Fruit fly (Drosophila melanogaster) whole organism, embryonic: ENCODE results near the gene CG43131.

Experiments
- CG10431 ChIP-seq: fragments of 200-800 bp; sonication (Bioruptor generic); optimal IDR thresholded peaks from 3 replicates; lab custom pipeline; 2018; ENCODE audit warnings: missing biosample characterization, mild to moderate bottlenecking, missing genetic modification characterization
- CG11456 ChIP-seq: fragments of 200-800 bp; sonication (Bioruptor generic); IDR thresholded peaks from 3 replicates; pipeline ENCODE4 v1.3.6; 2022; ENCODE audit warnings: missing biosample characterization, missing genetic modification characterization
- CG12236 ChIP-seq: fragments of 200-800 bp; sonication (Bioruptor generic); optimal IDR thresholded peaks from 2 replicates; lab custom pipeline; 2016; ENCODE audit warnings: missing biosample characterization, missing genetic modification characterization
- CG1233 ChIP-seq: fragments of 200-800 bp; sonication (Bioruptor generic); optimal IDR thresholded peaks from 4 replicates; lab custom pipeline; 2018; ENCODE audit warnings: missing biosample characterization, mild to moderate bottlenecking, missing genetic modification characterization
- CG17328 ChIP-seq: fragments of 200-800 bp; sonication (Bioruptor generic); IDR thresholded peaks from 2 replicates; pipeline ENCODE4 v1.3.6; 2022; ENCODE audit warnings: missing biosample characterization, missing genetic modification characterization
- CG1792 ChIP-seq: fragments of 200-800 bp; sonication (Bioruptor generic); optimal IDR thresholded peaks from 2 replicates; lab custom pipeline; 2016; ENCODE audit warnings: missing biosample characterization, missing genetic modification characterization
- CG2129 ChIP-seq: fragments of 200-800 bp; sonication (Bioruptor generic); IDR thresholded peaks from 2 replicates; pipeline ENCODE4 v1.3.6; 2022; ENCODE audit warnings: missing biosample characterization, missing genetic modification characterization; ENCODE audit not compliant: partially characterized antibody
- CG30020 ChIP-seq: fragments of 200-800 bp; optimal IDR thresholded peaks from 2 replicates; lab custom pipeline; 2019; ENCODE audit warnings: missing biosample characterization, mild to moderate bottlenecking, missing genetic modification characterization, moderate library complexity
- CG33213 ChIP-seq: fragments of 200-800 bp; sonication (Bioruptor generic); optimal IDR thresholded peaks from 3 replicates; lab custom pipeline; 2016; ENCODE audit warnings: missing biosample characterization, missing genetic modification characterization
- CG43689 ChIP-seq: fragments of 200-800 bp; sonication (Bioruptor generic); IDR thresholded peaks from 2 replicates; pipeline ENCODE4 v1.3.6; 2022; ENCODE audit warnings: missing biosample characterization, missing genetic modification characterization
- CG6813 ChIP-seq: fragments of 200-800 bp; sonication (Bioruptor generic); optimal IDR thresholded peaks from 2 replicates; lab custom pipeline; 2017; ENCODE audit warnings: missing biosample characterization, missing genetic modification characterization, mild to moderate bottlenecking, moderate library complexity, missing genetic modification reagents
- CG7745 ChIP-seq: fragments of 200-800 bp; sonication (Bioruptor generic); optimal IDR thresholded peaks from 2 replicates; lab custom pipeline; 2018; ENCODE audit warnings: missing biosample characterization, mild to moderate bottlenecking, missing genetic modification characterization, moderate library complexity
- CG7963 ChIP-seq: fragments of 200-800 bp; sonication (Bioruptor generic); IDR thresholded peaks from 3 replicates; pipeline ENCODE4 v1.3.6; 2022; ENCODE audit warnings: missing biosample characterization, missing genetic modification characterization; ENCODE audit not compliant: partially characterized antibody
- CG9876 ChIP-seq: fragments of 200-800 bp; sonication (Bioruptor generic); optimal IDR thresholded peaks from 2 replicates; lab custom pipeline; 2016; ENCODE audit warnings: missing biosample characterization, missing genetic modification characterization
- CHES-1-like ChIP-seq: fragments of 200-800 bp; sonication (Bioruptor generic); optimal IDR thresholded peaks from 2 replicates; lab custom pipeline; 2016; ENCODE audit warnings: missing biosample characterization, missing genetic modification characterization
- Gsc ChIP-seq: fragments of 200-800 bp; sonication (Bioruptor generic); IDR thresholded peaks from 2 replicates; pipeline ENCODE4 v1.3.6; 2022; ENCODE audit warnings: missing biosample characterization, missing genetic modification characterization
- Gug ChIP-seq: fragments of 200-800 bp; sonication (Bioruptor generic); IDR thresholded peaks from 4 replicates; pipeline ENCODE4 v1.3.6; 2022; ENCODE audit warnings: missing biosample characterization, missing genetic modification characterization
- H2.0 ChIP-seq: fragments of 200-800 bp; sonication (Bioruptor generic); IDR thresholded peaks from 2 replicates; pipeline ENCODE4 v1.3.6; 2022; ENCODE audit warnings: missing biosample characterization, missing genetic modification characterization
- Hey ChIP-seq: fragments of 200-800 bp; sonication (Bioruptor generic); optimal IDR thresholded peaks from 3 replicates; lab custom pipeline; 2018; ENCODE audit warnings: missing biosample characterization, mild to moderate bottlenecking, missing genetic modification characterization
- Hmx ChIP-seq: fragments of 200-800 bp; sonication (Bioruptor generic); optimal IDR thresholded peaks from 2 replicates; lab custom pipeline; 2016; ENCODE audit warnings: missing biosample characterization, missing genetic modification characterization
- Hr39 ChIP-seq: fragments of >200 bp; optimal IDR thresholded peaks from 2 replicates; lab custom pipeline; 2017
- Lim3 ChIP-seq: fragments of 200-800 bp; sonication (Bioruptor generic); IDR thresholded peaks from 2 replicates; pipeline ENCODE4 v1.3.6; 2022; ENCODE audit warnings: missing biosample characterization, missing genetic modification characterization
- MBD-R2 ChIP-seq: fragments of 200-800 bp; sonication (Bioruptor generic); IDR thresholded peaks from 2 replicates; pipeline ENCODE4 v1.3.6; 2022; ENCODE audit warnings: missing biosample characterization, missing genetic modification characterization
- MESR4 ChIP-seq: fragments of 200-800 bp; sonication (Bioruptor generic); optimal IDR thresholded peaks from 2 replicates; lab custom pipeline; 2018; ENCODE audit warnings: missing biosample characterization, mild to moderate bottlenecking, missing genetic modification characterization, moderate library complexity
- Mes4 ChIP-seq: fragments of 200-800 bp; sonication (Bioruptor generic); optimal IDR thresholded peaks from 2 replicates; lab custom pipeline; 2016; ENCODE audit warnings: missing biosample characterization, missing genetic modification characterization
- NFAT ChIP-seq: fragments of 200-800 bp; sonication (Bioruptor generic); IDR thresholded peaks from 2 replicates; pipeline ENCODE4 v1.3.6; 2022; ENCODE audit warnings: missing biosample characterization, missing genetic modification characterization
- Nf-YA ChIP-seq: fragments of 200-800 bp; sonication (Bioruptor generic); IDR thresholded peaks from 2 replicates; pipeline ENCODE4 v1.3.6; 2022; ENCODE audit warnings: missing biosample characterization, missing genetic modification characterization
- Ptx1 ChIP-seq: fragments of 200-800 bp; sonication (Bioruptor generic); IDR thresholded peaks from 2 replicates; pipeline ENCODE4 v1.3.6; 2022; ENCODE audit warnings: missing biosample characterization, missing genetic modification characterization
- Sox102F ChIP-seq: fragments of 200-800 bp; sonication (Bioruptor generic); optimal IDR thresholded peaks from 2 replicates; lab custom pipeline; 2018; ENCODE audit warnings: missing biosample characterization, mild to moderate bottlenecking, missing genetic modification characterization, moderate library complexity
- Spps ChIP-seq: fragments of 200-800 bp; sonication (Bioruptor generic); optimal IDR thresholded peaks from 2 replicates; lab custom pipeline; 2018; ENCODE audit warnings: missing biosample characterization, mild to moderate bottlenecking, missing genetic modification characterization
- Sry-β ChIP-seq: fragments of 200-800 bp; sonication (Bioruptor generic); optimal IDR thresholded peaks from 2 replicates; lab custom pipeline; 2018; ENCODE audit warnings: missing biosample characterization, mild to moderate bottlenecking, missing genetic modification characterization, moderate library complexity
- Ssrp ChIP-seq: fragments of 200-800 bp; sonication (Bioruptor generic); optimal IDR thresholded peaks from 2 replicates; lab custom pipeline; 2018; ENCODE audit warnings: missing biosample characterization, mild to moderate bottlenecking, missing genetic modification characterization, moderate library complexity
- Usf ChIP-seq: fragments of 200-800 bp; sonication (Bioruptor generic); optimal IDR thresholded peaks from 2 replicates; lab custom pipeline; 2017; ENCODE audit warnings: missing genotype, missing biosample characterization, missing genetic modification characterization
- ara ChIP-seq: fragments of 200-800 bp; sonication (Bioruptor generic); IDR thresholded peaks from 2 replicates; pipeline ENCODE4 v1.3.6; 2022; ENCODE audit warnings: missing biosample characterization, missing genetic modification characterization
- cad ChIP-seq: fragments of >200 bp; optimal IDR thresholded peaks from 2 replicates; lab custom pipeline; 2017; ENCODE audit warnings: missing biosample characterization, missing genetic modification characterization
- chn ChIP-seq: fragments of 200-800 bp; sonication (Bioruptor generic); optimal IDR thresholded peaks from 2 replicates; lab custom pipeline; 2016; ENCODE audit warnings: missing biosample characterization, missing genetic modification characterization
- fu2 ChIP-seq: fragments of 200-800 bp; sonication (Bioruptor generic); optimal IDR thresholded peaks from 2 replicates; lab custom pipeline; 2016; ENCODE audit warnings: missing biosample characterization, missing genetic modification characterization
- gem ChIP-seq: fragments of 200-800 bp; sonication (Bioruptor generic); optimal IDR thresholded peaks from 2 replicates; lab custom pipeline; 2019; ENCODE audit warnings: missing biosample characterization, mild to moderate bottlenecking, missing genetic modification characterization, moderate library complexity
- gfzf ChIP-seq: fragments of 200-800 bp; sonication (Bioruptor generic); optimal IDR thresholded peaks from 2 replicates; lab custom pipeline; 2016; ENCODE audit warnings: missing biosample characterization, mild to moderate bottlenecking, missing genetic modification characterization, moderate library complexity
- gsb-n ChIP-seq: fragments of 200-800 bp; sonication (Bioruptor generic); optimal IDR thresholded peaks from 3 replicates; lab custom pipeline; 2018; ENCODE audit warnings: missing biosample characterization, mild to moderate bottlenecking, missing genetic modification characterization
- gt ChIP-seq: fragments of 200-800 bp; sonication (Bioruptor generic); IDR thresholded peaks from 2 replicates; pipeline ENCODE4 v1.3.6; 2022; ENCODE audit warnings: missing biosample characterization, missing genetic modification characterization
- hb ChIP-seq: fragments of 200-800 bp; sonication (Bioruptor generic); IDR thresholded peaks from 3 replicates; pipeline ENCODE4 v1.3.6; 2022; ENCODE audit warnings: missing biosample characterization, missing genetic modification characterization; ENCODE audit not compliant: partially characterized antibody
- lilli ChIP-seq: fragments of 200-800 bp; sonication (Bioruptor generic); optimal IDR thresholded peaks from 3 replicates; lab custom pipeline; 2016; ENCODE audit warnings: missing biosample characterization, missing genetic modification characterization
- lmd ChIP-seq: fragments of 200-800 bp; sonication (Bioruptor generic); IDR thresholded peaks from 2 replicates; pipeline ENCODE4 v1.3.6; 2022; ENCODE audit warnings: missing biosample characterization, missing genetic modification characterization
- mirr ChIP-seq: fragments of 200-800 bp; sonication (Bioruptor generic); optimal IDR thresholded peaks from 3 replicates; lab custom pipeline; 2018; ENCODE audit warnings: missing biosample characterization, mild to moderate bottlenecking, missing genetic modification characterization
- sob ChIP-seq: fragments of 200-800 bp; sonication (Bioruptor generic); IDR thresholded peaks from 2 replicates; pipeline ENCODE4 v1.3.6; 2022; ENCODE audit warnings: missing biosample characterization, missing genetic modification characterization
- tio ChIP-seq: fragments of 200-800 bp; sonication (Bioruptor generic); optimal IDR thresholded peaks from 2 replicates; lab custom pipeline; 2017; ENCODE audit warnings: missing biosample characterization, missing genetic modification characterization, inconsistent platforms
- tup ChIP-seq: fragments of 200-800 bp; sonication (Bioruptor generic); optimal IDR thresholded peaks from 2 replicates; lab custom pipeline; 2016; ENCODE audit warnings: missing biosample characterization, mild to moderate bottlenecking, missing genetic modification characterization, moderate library complexity
- twi ChIP-seq: fragments of 200-800 bp; optimal IDR thresholded peaks from 2 replicates; lab custom pipeline; 2019; ENCODE audit warnings: missing biosample characterization, mild to moderate bottlenecking, missing genetic modification characterization, moderate library complexity
- yki ChIP-seq: fragments of >200 bp; optimal IDR thresholded peaks from 3 replicates; lab custom pipeline; 2018
- zen ChIP-seq: fragments of 200-800 bp; sonication (Bioruptor generic); optimal IDR thresholded peaks from 3 replicates; lab custom pipeline; 2018; ENCODE audit warnings: missing biosample characterization, mild to moderate bottlenecking, missing genetic modification characterization, moderate library complexity

CG43131 gene

dm6 chr3R:5064542-5065358, 44.2 kb downstream of the CG43131 start (continued):
- TF ChIP-seq CG7963 (no peak), CG10431 (GFP tag; lab: Kevin White, UChicago) (no peak), Gug (no peak), H2.0 (GFP tag; lab: Robert Waterston, UW) (no peak), Spps (no peak), CG30020 (no peak), chn (no peak), yki (lab: Kevin White, UChicago) (no peak), gem (tag; lab: Kevin White, UChicago) (peak; percentile 52), Hmx (GFP tag; lab: Kevin White, UChicago) (no peak), CG2129 (no peak), MBD-R2 (GFP tag; lab: Robert Waterston, UW) (no peak), Lim3 (GFP tag; lab: Robert Waterston, UW) (no peak), hb (GFP tag; lab: Robert Waterston, UW) (no peak), CG7745 (tag; lab: Kevin White, UChicago) (peak; percentile 90), CG12236 (peak; percentile 17), tio (no peak), CG43689 (GFP tag; lab: Robert Waterston, UW) (no peak), twi (tag; lab: Kevin White, UChicago) (peak; percentile 15), zen (tag; lab: Kevin White, UChicago) (no peak), CG1233 (GFP tag; lab: Kevin White, UChicago) (no peak), sob (GFP tag; lab: Robert Waterston, UW) (peak; percentile 34; the same call in 1 of the 2 replicates), Gsc (GFP tag; lab: Robert Waterston, UW) (no peak), MESR4 (GFP tag; lab: Kevin White, UChicago) (no peak), gsb-n (tag; lab: Kevin White, UChicago) (no peak), Nf-YA (GFP tag; lab: Robert Waterston, UW) (no peak), CG6813 (GFP tag; lab: Kevin White, UChicago) (no peak), Hr39 (lab: Kevin White, UChicago) (no peak), Mes4 (GFP tag; lab: Kevin White, UChicago) (no peak), cad (no peak), Ssrp (tag; lab: Kevin White, UChicago) (no peak), CG1792 (GFP tag; lab: Kevin White, UChicago) (no peak), gt (GFP tag; lab: Robert Waterston, UW) (no peak), CG33213 (GFP tag; lab: Kevin White, UChicago) (no peak), lilli (GFP tag; lab: Kevin White, UChicago) (peak; percentile 40), Hey (tag; lab: Kevin White, UChicago) (peak; percentile 37), NFAT (GFP tag; lab: Robert Waterston, UW) (no peak), ara (GFP tag; lab: Robert Waterston, UW) (peak; percentile 34; the same call in 1 of the 2 replicates), mirr (GFP tag; lab: Kevin White, UChicago) (peak; percentile 57), CG17328 (GFP tag; lab: Robert Waterston, UW) (no peak), Sox102F (GFP tag; lab: Kevin White, UChicago) (peak; percentile 40), gfzf (GFP tag; lab: Kevin White, UChicago) (no peak), CG11456 (no peak), Usf (GFP tag; lab: Kevin White, UChicago) (no peak), CHES-1-like (GFP tag; lab: Kevin White, UChicago) (peak; percentile 14), fu2 (GFP tag; lab: Kevin White, UChicago) (peak; percentile 10), Ptx1 (GFP tag; lab: Robert Waterston, UW) (peak; percentile 54), lmd (GFP tag; lab: Robert Waterston, UW) (0 out of 2 replicates have a peak, but pooled peaks have one; percentile 34), Sry-β (GFP tag; lab: Kevin White, UChicago) (no peak), tup (GFP tag; lab: Kevin White, UChicago) (no peak), CG9876 (GFP tag; lab: Kevin White, UChicago) (no peak)
